Fruit fly (Drosophila melanogaster) whole organism, embryonic: Measurements from ENCODE around the gene CG8119.

Experiments used
- CG10321 ChIP-seq: fragments of 200-800 bp; sonication (Bioruptor generic); IDR thresholded peaks from 2 replicates; pipeline ENCODE4 v1.3.6; 2022; ENCODE audit warnings: missing biosample characterization, missing genetic modification characterization
- CG11093 ChIP-seq: fragments of 200-800 bp; sonication (Bioruptor generic); IDR thresholded peaks from 3 replicates; pipeline ENCODE4 v1.3.6; 2022; ENCODE audit warnings: missing biosample characterization, missing genetic modification characterization
- CG12219 ChIP-seq: fragments of 200-800 bp; sonication (Bioruptor generic); optimal IDR thresholded peaks from 3 replicates; lab custom pipeline; 2018; ENCODE audit warnings: missing biosample characterization, mild to moderate bottlenecking, missing genetic modification characterization
- CG13296 ChIP-seq: fragments of 200-800 bp; sonication (Bioruptor generic); optimal IDR thresholded peaks from 3 replicates; lab custom pipeline; 2018; ENCODE audit warnings: missing biosample characterization, mild to moderate bottlenecking, missing genetic modification characterization
- CG15011 ChIP-seq: fragments of 200-800 bp; sonication (Bioruptor generic); optimal IDR thresholded peaks from 3 replicates; lab custom pipeline; 2018; ENCODE audit warnings: missing biosample characterization, mild to moderate bottlenecking, missing genetic modification characterization
- CG1529 ChIP-seq: fragments of 200-800 bp; sonication (Bioruptor generic); optimal IDR thresholded peaks from 3 replicates; lab custom pipeline; 2018; ENCODE audit warnings: missing biosample characterization, missing genetic modification characterization
- CG30431 ChIP-seq: fragments of 200-800 bp; sonication (Bioruptor generic); optimal IDR thresholded peaks from 2 replicates; lab custom pipeline; 2017; ENCODE audit warnings: missing biosample characterization, missing genetic modification characterization
- CG31441 ChIP-seq: fragments of 200-800 bp; sonication (Bioruptor generic); IDR thresholded peaks from 2 replicates; pipeline ENCODE4 v1.3.6; 2022; ENCODE audit warnings: missing biosample characterization, missing genetic modification characterization
- CG32532 ChIP-seq: fragments of 200-800 bp; sonication (Bioruptor generic); IDR thresholded peaks from 2 replicates; pipeline ENCODE4 v1.3.6; 2022; ENCODE audit warnings: missing biosample characterization, missing genetic modification characterization
- CG3838 ChIP-seq: fragments of 200-800 bp; sonication (Bioruptor generic); optimal IDR thresholded peaks from 3 replicates; lab custom pipeline; 2016; ENCODE audit warnings: missing biosample characterization, missing genetic modification characterization
- CG4360 ChIP-seq: fragments of 200-800 bp; sonication (Bioruptor generic); IDR thresholded peaks from 2 replicates; pipeline ENCODE4 v1.3.6; 2022; ENCODE audit warnings: missing biosample characterization, missing genetic modification characterization
- CG43689 ChIP-seq: fragments of 200-800 bp; sonication (Bioruptor generic); IDR thresholded peaks from 2 replicates; pipeline ENCODE4 v1.3.6; 2022; ENCODE audit warnings: missing biosample characterization, missing genetic modification characterization
- CG4617 ChIP-seq: fragments of 200-800 bp; sonication (Bioruptor generic); optimal IDR thresholded peaks from 3 replicates; lab custom pipeline; 2016; ENCODE audit warnings: missing biosample characterization, missing genetic modification characterization, borderline replicate concordance
- CG6654 ChIP-seq: fragments of 200-800 bp; sonication (Bioruptor generic); optimal IDR thresholded peaks from 2 replicates; lab custom pipeline; 2017; ENCODE audit warnings: missing biosample characterization, mild to moderate bottlenecking, missing genetic modification characterization
- CG6765 ChIP-seq: fragments of 200-800 bp; sonication (Bioruptor generic); optimal IDR thresholded peaks from 3 replicates; lab custom pipeline; 2017; ENCODE audit warnings: missing biosample characterization, mild to moderate bottlenecking, missing genetic modification characterization
- CG7556 ChIP-seq: fragments of 200-800 bp; sonication (Bioruptor generic); optimal IDR thresholded peaks from 2 replicates; lab custom pipeline; 2017; ENCODE audit warnings: missing biosample characterization, mild to moderate bottlenecking, missing genetic modification characterization
- CG8924 ChIP-seq: fragments of 200-800 bp; optimal IDR thresholded peaks from 3 replicates; lab custom pipeline; 2019; ENCODE audit warnings: missing biosample characterization, mild to moderate bottlenecking, missing genetic modification characterization, moderate library complexity
- CG9817 ChIP-seq: fragments of 200-800 bp; sonication (Bioruptor generic); optimal IDR thresholded peaks from 2 replicates; lab custom pipeline; 2018; ENCODE audit warnings: missing biosample characterization, mild to moderate bottlenecking, missing genetic modification characterization, moderate library complexity
- CG9932 ChIP-seq: fragments of 200-800 bp; sonication (Bioruptor generic); IDR thresholded peaks from 2 replicates; pipeline ENCODE4 v1.3.6; 2022; ENCODE audit warnings: missing biosample characterization, missing genetic modification characterization
- Doc3 ChIP-seq: fragments of 200-800 bp; sonication (Bioruptor generic); IDR thresholded peaks from 3 replicates; pipeline ENCODE4 v1.3.6; 2022; ENCODE audit warnings: missing biosample characterization, missing genetic modification characterization; ENCODE audit not compliant: partially characterized antibody
- HLH54F ChIP-seq: fragments of 200-800 bp; sonication (Bioruptor generic); optimal IDR thresholded peaks from 3 replicates; lab custom pipeline; 2016; ENCODE audit warnings: missing biosample characterization, missing genetic modification characterization
- Kr ChIP-seq: fragments of 200-800 bp; sonication (Bioruptor generic); optimal IDR thresholded peaks from 2 replicates; lab custom pipeline; 2017; ENCODE audit warnings: missing biosample characterization, mild to moderate bottlenecking, missing genetic modification characterization
- MBD-R2 ChIP-seq: fragments of 200-800 bp; sonication (Bioruptor generic); IDR thresholded peaks from 2 replicates; pipeline ENCODE4 v1.3.6; 2022; ENCODE audit warnings: missing biosample characterization, missing genetic modification characterization
- Oli ChIP-seq: fragments of 200-800 bp; sonication (Bioruptor generic); optimal IDR thresholded peaks from 2 replicates; lab custom pipeline; 2018; ENCODE audit warnings: missing biosample characterization, mild to moderate bottlenecking, missing genetic modification characterization, moderate library complexity
- Opbp ChIP-seq: fragments of 200-800 bp; sonication (Bioruptor generic); IDR thresholded peaks from 3 replicates; pipeline ENCODE4 v1.3.6; 2022; ENCODE audit warnings: missing biosample characterization, missing genetic modification characterization; ENCODE audit not compliant: partially characterized antibody
- Pdp1 ChIP-seq, 2 experiments: fragments of 200-800 bp; sonication (Bioruptor generic); optimal IDR thresholded peaks; 3 replicates each; lab custom pipeline; 2016; ENCODE audit warnings: missing biosample characterization in 2 of 2, missing genetic modification characterization in 2 of 2, mild to moderate bottlenecking in 1 of 2, moderate library complexity in 1 of 2
- Xrp1 ChIP-seq: fragments of 200-800 bp; sonication (Bioruptor generic); IDR thresholded peaks from 2 replicates; pipeline ENCODE4 v1.3.6; 2022; ENCODE audit warnings: missing biosample characterization, missing genetic modification characterization
- ap ChIP-seq: fragments of 200-800 bp; sonication (Bioruptor generic); IDR thresholded peaks from 2 replicates; pipeline ENCODE4 v1.3.6; 2022; ENCODE audit warnings: missing biosample characterization, missing genetic modification characterization
- ash1 ChIP-seq: fragments of 200-800 bp; sonication (Bioruptor generic); optimal IDR thresholded peaks from 2 replicates; lab custom pipeline; 2018; ENCODE audit warnings: missing biosample characterization, mild to moderate bottlenecking, missing genetic modification characterization
- ato ChIP-seq: fragments of 200-800 bp; sonication (Bioruptor generic); IDR thresholded peaks from 2 replicates; pipeline ENCODE4 v1.3.6; 2022; ENCODE audit warnings: missing biosample characterization, missing genetic modification characterization; ENCODE audit not compliant: partially characterized antibody
- btn ChIP-seq: fragments of 200-800 bp; sonication (Bioruptor generic); optimal IDR thresholded peaks from 2 replicates; lab custom pipeline; 2016; ENCODE audit warnings: missing biosample characterization, missing genetic modification characterization
- chinmo ChIP-seq: fragments of 200-800 bp; sonication (Bioruptor generic); IDR thresholded peaks from 4 replicates; pipeline ENCODE4 v1.3.6; 2022; ENCODE audit warnings: missing biosample characterization, missing genetic modification characterization; ENCODE audit not compliant: partially characterized antibody
- da ChIP-seq: fragments of 200-800 bp; sonication (Bioruptor generic); optimal IDR thresholded peaks from 2 replicates; lab custom pipeline; 2016; ENCODE audit warnings: missing biosample characterization, missing genetic modification characterization
- gce ChIP-seq: fragments of 200-800 bp; sonication (Bioruptor generic); IDR thresholded peaks from 3 replicates; pipeline ENCODE4 v1.3.6; 2022; ENCODE audit warnings: missing biosample characterization, missing genetic modification characterization
- gem ChIP-seq: fragments of 200-800 bp; sonication (Bioruptor generic); optimal IDR thresholded peaks from 2 replicates; lab custom pipeline; 2019; ENCODE audit warnings: missing biosample characterization, mild to moderate bottlenecking, missing genetic modification characterization, moderate library complexity
- hkb ChIP-seq, 2 experiments: fragments of 200-800 bp in 1 of 2; fragments of >200 bp in 1 of 2; sonication (Bioruptor generic) in 1 of 2; IDR thresholded peaks in 1 of 2; optimal IDR thresholded peaks in 1 of 2; 2 replicates each; pipeline versions ENCODE4 v1.3.6 to Lab custom; 2017 to 2022; ENCODE audit warnings: missing biosample characterization in 1 of 2, missing genetic modification characterization in 1 of 2
- inv ChIP-seq: fragments of 200-800 bp; sonication (Bioruptor generic); IDR thresholded peaks from 2 replicates; pipeline ENCODE4 v1.3.6; 2022; ENCODE audit warnings: missing biosample characterization, missing genetic modification characterization; ENCODE audit not compliant: partially characterized antibody
- klu ChIP-seq: fragments of 200-800 bp; sonication (Bioruptor generic); IDR thresholded peaks from 2 replicates; pipeline ENCODE4 v1.3.6; 2022; ENCODE audit warnings: missing biosample characterization, missing genetic modification characterization
- mam ChIP-seq: fragments of 200-800 bp; sonication (Bioruptor generic); optimal IDR thresholded peaks from 3 replicates; lab custom pipeline; 2016; ENCODE audit warnings: missing biosample characterization, missing genetic modification characterization
- mirr ChIP-seq: fragments of 200-800 bp; sonication (Bioruptor generic); optimal IDR thresholded peaks from 3 replicates; lab custom pipeline; 2018; ENCODE audit warnings: missing biosample characterization, mild to moderate bottlenecking, missing genetic modification characterization
- onecut ChIP-seq: fragments of 200-800 bp; sonication (Bioruptor generic); IDR thresholded peaks from 2 replicates; pipeline ENCODE4 v1.3.6; 2022; ENCODE audit warnings: missing biosample characterization, missing genetic modification characterization
- pnt ChIP-seq: fragments of 200-800 bp; sonication (Bioruptor generic); optimal IDR thresholded peaks from 3 replicates; lab custom pipeline; 2016; ENCODE audit warnings: missing biosample characterization, missing genetic modification characterization
- ro ChIP-seq: fragments of 200-800 bp; sonication (Bioruptor generic); IDR thresholded peaks from 2 replicates; pipeline ENCODE4 v1.3.6; 2022; ENCODE audit warnings: missing biosample characterization, missing genetic modification characterization
- sc ChIP-seq, 3 experiments: fragments of >200 bp in 2 of 3; fragments of 200-800 bp in 1 of 3; sonication (Bioruptor generic) in 1 of 3; optimal IDR thresholded peaks; 2 replicates in 2 of 3; 3 replicates in 1 of 3; lab custom pipeline; 2017; ENCODE audit warnings: mild to moderate bottlenecking in 1 of 3, missing biosample characterization in 1 of 3, missing genetic modification characterization in 1 of 3, missing genetic modification reagents in 1 of 3
- seq ChIP-seq: fragments of 200-800 bp; sonication (Bioruptor generic); IDR thresholded peaks from 2 replicates; pipeline ENCODE4 v1.3.6; 2022; ENCODE audit warnings: missing biosample characterization, missing genetic modification characterization
- slp2 ChIP-seq: fragments of 200-800 bp; sonication (Bioruptor generic); optimal IDR thresholded peaks from 2 replicates; lab custom pipeline; 2016; ENCODE audit warnings: missing biosample characterization, missing genetic modification characterization
- tup ChIP-seq: fragments of 200-800 bp; sonication (Bioruptor generic); optimal IDR thresholded peaks from 2 replicates; lab custom pipeline; 2016; ENCODE audit warnings: missing biosample characterization, mild to moderate bottlenecking, missing genetic modification characterization, moderate library complexity
- tx ChIP-seq: fragments of 200-800 bp; sonication (Bioruptor generic); optimal IDR thresholded peaks from 2 replicates; lab custom pipeline; 2016; ENCODE audit warnings: missing biosample characterization, missing genetic modification characterization

Gene CG8119

dm6 chrX:15618953-15619630 lies 43.3 kb upstream of the CG8119 start (continued):
- TF ChIP-seq inv (GFP tag; lab: Robert Waterston, UW) (no peak), CG6654 (GFP tag; lab: Kevin White, UChicago) (peak; percentile 67), CG30431 (GFP tag; lab: Kevin White, UChicago) (peak; percentile 79), slp2 (peak; percentile 60), Oli (tag; lab: Kevin White, UChicago) (peak; percentile 85), hkb (optimal IDR thresholded peaks at IDR 0.05; lab: Kevin White, UChicago) (no peak), hkb (GFP tag; IDR thresholded peaks at IDR 0.05; lab: Robert Waterston, UW) (peak; percentile 76), btn (GFP tag; lab: Kevin White, UChicago) (peak; percentile 58), Kr (GFP tag; lab: Kevin White, UChicago) (no peak), CG43689 (GFP tag; lab: Robert Waterston, UW) (peak; percentile 57), sc (optimal IDR thresholded peaks at IDR 0.05; lab: Kevin White, UChicago) (no peak), sc (GFP tag; optimal IDR thresholded peaks at IDR 0.05; lab: Kevin White, UChicago) (peak; percentile 79), onecut (GFP tag; lab: Robert Waterston, UW) (peak; percentile 76), Pdp1 (GFP tag; optimal IDR thresholded peaks at IDR 0.05; lab: Kevin White, UChicago) (peak; percentile 61 to 67), da (GFP tag; lab: Kevin White, UChicago) (peak; percentile 51), Xrp1 (peak; percentile 81), CG32532 (peak; percentile 78), ato (GFP tag; lab: Robert Waterston, UW) (no peak), CG31441 (GFP tag; lab: Robert Waterston, UW) (peak; percentile 81), CG11093 (GFP tag; lab: Robert Waterston, UW) (peak; percentile 76; the same call in 2 of the 3 replicates), CG15011 (GFP tag; lab: Kevin White, UChicago) (peak; percentile 45), Doc3 (no peak), CG4360 (GFP tag; lab: Robert Waterston, UW) (0 out of 2 replicates have a peak, but pooled peaks have one; percentile 15), CG7556 (GFP tag; lab: Kevin White, UChicago) (peak; percentile 74), CG13296 (GFP tag; lab: Kevin White, UChicago) (peak; percentile 58), CG8924 (tag; lab: Kevin White, UChicago) (peak; percentile 79), CG9817 (tag; lab: Kevin White, UChicago) (peak; percentile 88), klu (GFP tag; lab: Robert Waterston, UW) (peak; percentile 52; the same call in 1 of the 2 replicates), CG12219 (peak; percentile 78), CG1529 (GFP tag; lab: Kevin White, UChicago) (peak; percentile 79), ash1 (no peak), CG6765 (GFP tag; lab: Kevin White, UChicago) (peak; percentile 23), ap (GFP tag; lab: Robert Waterston, UW) (peak; percentile 80), CG3838 (GFP tag; lab: Kevin White, UChicago) (no peak), Opbp (no peak), pnt (GFP tag; lab: Kevin White, UChicago) (peak; percentile 79), seq (peak; percentile 60), MBD-R2 (peak; percentile 40; the same call in 1 of the 2 replicates), mirr (GFP tag; lab: Kevin White, UChicago) (no peak), tup (GFP tag; lab: Kevin White, UChicago) (peak; percentile 22), gce (GFP tag; lab: Robert Waterston, UW) (0 out of 3 replicates have a peak, but pooled peaks have one; percentile 56), CG4617 (GFP tag; lab: Kevin White, UChicago) (peak; percentile 53), gem (tag; lab: Kevin White, UChicago) (peak; percentile 86), tx (peak; percentile 52), mam (GFP tag; lab: Kevin White, UChicago) (peak; percentile 76), ro (GFP tag; lab: Robert Waterston, UW) (peak; percentile 50), chinmo (GFP tag; lab: Robert Waterston, UW) (no peak), HLH54F (GFP tag; lab: Kevin White, UChicago) (peak; percentile 59), CG9932 (GFP tag; lab: Robert Waterston, UW) (peak; percentile 49; the same call in 1 of the 2 replicates), CG10321 (GFP tag; lab: Robert Waterston, UW) (no peak)
